Worm (Caenorhabditis elegans) whole organism, mixed stage, embryonic: ENCODE measurements around the gene abu-13.

Experiments used
- M03D4.4 ChIP-seq: sonication (generic microtip); optimal IDR thresholded peaks from 2 replicates; lab custom pipeline; 2017; ENCODE audit warnings: mild to moderate bottlenecking, missing genetic modification characterization, missing compliant biosample characterization
- bed-3 ChIP-seq: fragments of 200-800 bp; sonication (Bioruptor generic); optimal IDR thresholded peaks from 3 replicates; lab custom pipeline; 2018; ENCODE audit warnings: mild to moderate bottlenecking, missing genetic modification characterization, moderate library complexity, missing compliant biosample characterization
- blmp-1 ChIP-seq: fragments of 150-350 bp; optimal IDR thresholded peaks from 2 replicates; lab custom pipeline; 2014; ENCODE audit warnings: missing biosample characterization, missing genetic modification characterization
- ceh-39 ChIP-seq: fragments of 150-350 bp; optimal IDR thresholded peaks from 2 replicates; lab custom pipeline; 2014; ENCODE audit warnings: missing biosample characterization, missing genetic modification characterization
- ceh-83 ChIP-seq: fragments of 200-800 bp; sonication (Bioruptor generic); optimal IDR thresholded peaks from 2 replicates; lab custom pipeline; 2018; ENCODE audit warnings: mild to moderate bottlenecking, missing genetic modification characterization, missing compliant biosample characterization
- ces-1 ChIP-seq: fragments of 150-350 bp; optimal IDR thresholded peaks from 2 replicates; lab custom pipeline; 2014; ENCODE audit warnings: missing biosample characterization, missing genetic modification reagents, missing genetic modification characterization
- drap-1 ChIP-seq: fragments of 200-800 bp; sonication (Bioruptor generic); optimal IDR thresholded peaks from 3 replicates; lab custom pipeline; 2018; ENCODE audit warnings: mild to moderate bottlenecking, missing genetic modification characterization, missing compliant biosample characterization
- elt-3 ChIP-seq: fragments of 150-350 bp; optimal IDR thresholded peaks from 2 replicates; lab custom pipeline; 2014; ENCODE audit warnings: missing biosample characterization, missing genetic modification characterization
- flh-1 ChIP-seq: fragments of 200-800 bp; sonication (Bioruptor generic); optimal IDR thresholded peaks from 2 replicates; lab custom pipeline; 2018; ENCODE audit warnings: mild to moderate bottlenecking, missing genetic modification characterization, moderate library complexity, missing compliant biosample characterization
- ham-2 ChIP-seq: fragments of 200-800 bp; sonication (Bioruptor generic); optimal IDR thresholded peaks from 2 replicates; lab custom pipeline; 2018; ENCODE audit warnings: mild to moderate bottlenecking, missing genetic modification characterization, missing compliant biosample characterization
- hlh-1 ChIP-seq: fragments of 150-350 bp; optimal IDR thresholded peaks from 2 replicates; lab custom pipeline; 2014; ENCODE audit warnings: missing biosample characterization, missing genetic modification reagents, missing genetic modification characterization
- lin-13 ChIP-seq: fragments of 150-350 bp; optimal IDR thresholded peaks from 2 replicates; lab custom pipeline; 2014; ENCODE audit warnings: missing biosample characterization, missing genetic modification characterization
- lsy-2 ChIP-seq: fragments of 150-350 bp; optimal IDR thresholded peaks from 2 replicates; lab custom pipeline; 2014; ENCODE audit warnings: missing biosample characterization, missing genetic modification characterization
- mab-5 ChIP-seq: fragments of 150-350 bp; optimal IDR thresholded peaks from 2 replicates; lab custom pipeline; 2014; ENCODE audit warnings: missing biosample characterization, missing genetic modification characterization
- mep-1 ChIP-seq: fragments of 150-350 bp; optimal IDR thresholded peaks from 2 replicates; lab custom pipeline; 2017; ENCODE audit warnings: missing biosample characterization, missing genetic modification reagents, missing genetic modification characterization, inconsistent platforms
- mls-2 ChIP-seq: sonication (generic microtip); optimal IDR thresholded peaks from 2 replicates; lab custom pipeline; 2016; ENCODE audit warnings: mild to moderate bottlenecking, missing genetic modification characterization, moderate library complexity, missing compliant biosample characterization
- nhr-12 ChIP-seq: fragments of 150-350 bp; optimal IDR thresholded peaks from 2 replicates; lab custom pipeline; 2014; ENCODE audit warnings: missing biosample characterization, missing genetic modification characterization
- nhr-2 ChIP-seq: fragments of 150-350 bp; optimal IDR thresholded peaks from 2 replicates; lab custom pipeline; 2014; ENCODE audit warnings: missing biosample characterization, missing genetic modification characterization
- nhr-237 ChIP-seq: fragments of 150-350 bp; optimal IDR thresholded peaks from 2 replicates; lab custom pipeline; 2014; ENCODE audit warnings: missing biosample characterization, missing genetic modification characterization
- nhr-28 ChIP-seq: fragments of 150-350 bp; optimal IDR thresholded peaks from 2 replicates; lab custom pipeline; 2014; ENCODE audit warnings: missing biosample characterization, missing genetic modification characterization
- nhr-76 ChIP-seq: sonication (generic microtip); optimal IDR thresholded peaks from 2 replicates; lab custom pipeline; 2017; ENCODE audit warnings: missing biosample characterization, missing genetic modification characterization
- pha-4 ChIP-seq: fragments of 150-350 bp; optimal IDR thresholded peaks from 2 replicates; lab custom pipeline; 2018; ENCODE audit warnings: missing biosample characterization, missing genetic modification reagents, missing genetic modification characterization
- sem-2 ChIP-seq: fragments of 200-800 bp; sonication (Bioruptor generic); optimal IDR thresholded peaks from 2 replicates; lab custom pipeline; 2018; ENCODE audit warnings: mild to moderate bottlenecking, missing genetic modification characterization, missing compliant biosample characterization
- tbx-8 ChIP-seq: fragments of 200-800 bp; sonication (Bioruptor generic); optimal IDR thresholded peaks from 2 replicates; lab custom pipeline; 2018; ENCODE audit warnings: mild to moderate bottlenecking, missing genetic modification characterization, moderate library complexity, missing compliant biosample characterization
- zip-8 ChIP-seq: fragments of 150-350 bp; optimal IDR thresholded peaks from 2 replicates; lab custom pipeline; 2014; ENCODE audit warnings: missing biosample characterization, missing genetic modification characterization
- ztf-11 ChIP-seq: fragments of 150-350 bp; optimal IDR thresholded peaks from 2 replicates; lab custom pipeline; 2014; ENCODE audit warnings: missing biosample characterization, missing genetic modification characterization

The abu-13 gene

DNA sequence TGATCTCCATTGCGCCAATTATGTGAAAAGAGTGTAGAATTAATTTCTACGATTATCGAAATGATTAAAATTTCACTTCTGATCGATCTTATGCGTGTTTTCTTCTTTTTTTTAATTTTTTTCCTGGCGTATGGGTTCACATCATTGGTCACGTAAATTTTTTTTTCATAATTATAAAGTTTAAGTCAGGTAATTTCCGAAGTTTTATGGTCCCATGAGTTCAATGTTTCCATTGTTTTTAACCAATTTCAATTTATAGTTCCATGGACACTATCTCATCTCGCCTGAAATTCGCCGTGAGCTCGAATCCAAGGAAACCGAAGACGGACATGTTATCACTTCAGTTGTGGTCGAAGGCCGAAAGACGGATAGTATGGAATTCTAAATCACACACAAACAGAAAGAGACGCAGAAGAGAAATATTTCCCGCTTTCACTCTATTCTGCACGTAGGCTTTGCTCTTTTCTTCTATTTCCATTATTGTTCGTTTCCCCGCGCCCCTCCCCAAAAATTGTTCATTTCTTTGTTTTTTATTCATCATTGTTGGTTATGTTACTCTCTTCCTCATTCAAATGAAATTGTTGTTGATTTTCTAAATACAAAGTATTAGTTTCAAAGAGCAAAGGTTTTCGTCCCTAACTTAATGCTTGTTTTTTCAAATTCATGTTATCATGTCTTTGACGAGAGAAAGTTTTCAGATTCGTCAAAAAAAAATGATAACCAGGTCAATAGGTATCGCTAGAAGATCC lies 10.3 kb downstream of the abu-13 start, which contains the start of the genes F57B9.8 and coq-2:
F57B9.8 (minus strand) TSS at position 51 of the 749 bp plus-strand sequence.
coq-2 (plus strand) TSS at position 699 of the 749 bp plus-strand sequence.
- TF ChIP-seq hlh-1 (no peak), tbx-8 (no peak), ztf-11 (no peak), nhr-237 (tag; lab: Kevin White, UChicago) (no peak), nhr-12 (tag; lab: Kevin White, UChicago) (no peak), blmp-1 (tag; lab: Kevin White, UChicago) (no peak), zip-8 (tag; lab: Kevin White, UChicago) (no peak), elt-3 (tag; lab: Kevin White, UChicago) (no peak), drap-1 (GFP tag; lab: Kevin White, UChicago) (no peak), sem-2 (GFP tag; lab: Kevin White, UChicago) (no peak), mls-2 (tag; lab: Kevin White, UChicago) (no peak), lsy-2 (no peak), nhr-2 (tag; lab: Kevin White, UChicago) (no peak)

DNA sequence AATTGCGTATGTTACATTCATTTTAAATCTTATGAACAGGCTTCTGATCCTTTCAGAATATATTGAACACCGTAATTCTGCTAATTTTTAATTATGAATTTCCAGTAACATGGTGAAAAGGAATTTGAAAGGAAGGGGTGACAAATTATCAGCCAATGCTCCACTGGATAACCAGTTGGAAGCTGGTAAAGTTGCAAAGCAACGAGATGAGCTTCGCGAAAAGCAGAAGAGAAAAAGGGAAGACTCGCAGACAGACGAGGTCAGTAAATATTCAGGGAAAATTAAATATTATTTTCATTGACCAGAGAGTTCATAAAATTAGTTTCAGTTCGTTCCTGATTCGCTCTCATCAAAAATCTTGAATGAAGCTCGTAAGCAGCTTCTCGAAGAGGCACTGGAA lies 13.8 kb downstream of the abu-13 start, which contains the start of gene byn-1:
byn-1 (plus strand) TSS at position 106 of the 400 bp plus-strand sequence.
- no peak for TF ChIP-seq lin-13 (tag; lab: Kevin White, UChicago)
- no peak for TF ChIP-seq ham-2 (GFP tag; lab: Kevin White, UChicago)

DNA sequence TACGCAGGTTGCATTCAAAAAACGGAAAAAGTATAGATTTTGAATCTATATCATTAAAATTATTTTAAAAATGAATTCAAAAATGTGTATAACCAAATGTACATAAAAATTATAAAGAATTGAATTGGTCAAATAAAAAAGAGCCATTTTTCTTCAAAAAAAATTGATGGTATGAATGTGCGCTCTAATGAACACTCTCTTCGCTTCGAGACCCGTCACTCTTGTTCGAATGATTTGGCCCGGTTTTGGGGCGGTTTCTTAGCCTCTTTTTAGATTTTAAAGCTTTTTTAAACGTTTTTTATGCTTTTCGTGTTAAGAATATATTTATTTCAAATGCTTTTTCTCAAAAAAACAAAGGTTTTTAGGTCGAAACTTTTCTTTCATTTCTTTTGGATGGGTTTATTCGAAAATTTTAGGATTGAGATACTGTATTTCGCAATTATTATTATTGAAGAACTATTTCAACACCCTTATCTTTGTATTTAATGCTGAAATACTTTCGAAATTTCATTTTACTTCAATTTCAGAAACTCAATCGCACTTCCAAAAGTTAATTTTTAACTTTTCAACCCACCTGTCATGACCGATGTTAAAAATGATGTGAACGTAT lies 16.0 kb downstream of the abu-13 start, which contains the start of gene inf-1:
inf-1 (plus strand) TSS at position 577 of the 610 bp plus-strand sequence.
- TF ChIP-seq M03D4.4 (no peak), sem-2 (GFP tag; lab: Kevin White, UChicago) (no peak), nhr-28 (tag; lab: Kevin White, UChicago) (no peak), ceh-39 (tag; lab: Kevin White, UChicago) (no peak), nhr-76 (no peak), nhr-237 (tag; lab: Kevin White, UChicago) (peak; percentile 28), lin-13 (tag; lab: Kevin White, UChicago) (no peak), mls-2 (tag; lab: Kevin White, UChicago) (no peak), lsy-2 (peak; percentile 52)

DNA sequence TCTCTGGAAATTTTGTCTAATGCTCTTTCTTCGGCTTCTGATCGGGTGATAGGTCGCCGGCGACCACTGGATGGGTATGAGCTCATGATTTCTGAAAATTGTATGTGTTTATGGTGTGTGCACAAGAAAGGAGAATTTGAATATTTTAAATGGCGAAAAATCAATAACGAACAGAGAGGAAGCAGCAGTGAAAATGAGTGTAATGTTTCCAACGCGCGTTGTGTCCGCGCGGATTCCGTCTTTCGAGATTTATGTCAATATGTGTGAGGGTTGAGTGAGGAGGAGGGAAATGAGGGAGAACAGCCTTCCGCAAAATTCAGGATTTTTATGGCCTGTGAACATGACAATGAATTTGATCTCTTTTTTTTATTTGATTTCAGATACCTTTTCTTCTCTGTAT lies 17.0 kb downstream of the abu-13 start, which contains the start of gene flap-1:
flap-1 (minus strand) TSS at position 101 of the 400 bp plus-strand sequence.
- TF ChIP-seq nhr-237 (tag; lab: Kevin White, UChicago) (no peak), nhr-2 (tag; lab: Kevin White, UChicago) (no peak), hlh-1 (peak; percentile 38), pha-4 (tag; lab: Kevin White, UChicago) (peak; percentile 41)

DNA sequence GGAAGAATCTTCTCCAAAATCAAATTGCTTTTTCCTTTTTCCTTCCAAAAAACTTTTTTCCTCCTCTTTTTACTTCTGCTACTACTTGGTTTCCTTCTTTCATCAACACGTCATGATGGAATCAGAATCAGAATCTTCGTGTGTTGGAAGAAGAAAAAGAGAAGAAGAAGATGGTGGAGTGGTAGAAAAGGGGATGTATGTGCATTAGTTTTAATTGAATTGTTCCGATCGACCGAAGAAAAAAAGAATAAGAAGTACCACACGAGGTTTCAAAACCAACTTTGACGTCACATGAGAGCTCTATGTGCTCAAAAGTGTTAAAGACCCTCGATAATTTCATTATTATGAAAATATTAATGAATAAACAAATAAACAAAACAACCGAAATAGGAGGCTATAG lies 30.9 kb downstream of the abu-13 start:
- peak; percentile 43 for TF ChIP-seq ces-1 (GFP tag; lab: Kevin White, UChicago)
- TF ChIP-seq ztf-11: no peak

DNA sequence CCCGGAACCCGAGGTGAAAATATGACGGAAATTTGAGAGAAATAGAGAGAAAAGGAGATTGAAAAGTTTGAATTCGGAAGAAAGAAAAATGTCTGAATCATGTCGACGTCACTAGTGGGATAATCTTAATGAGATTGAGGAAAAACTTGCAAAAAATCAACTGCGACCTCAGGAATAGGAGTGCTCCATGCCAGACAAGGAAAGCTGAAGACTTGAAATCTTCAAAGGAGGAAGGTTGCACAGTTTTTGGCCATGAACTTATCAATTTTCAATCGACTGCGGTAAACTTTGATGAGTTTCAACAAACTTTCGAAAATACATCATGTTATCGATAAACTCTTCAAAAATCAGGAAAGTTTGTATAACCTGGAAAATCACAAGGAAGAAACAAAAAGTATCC lies 33.3 kb downstream of the abu-13 start, which contains the start of gene pdf-1:
pdf-1 (minus strand) TSS at position 101 of the 400 bp plus-strand sequence.
- TF ChIP-seq blmp-1 (tag; lab: Kevin White, UChicago) (no peak), pha-4 (tag; lab: Kevin White, UChicago) (no peak), mep-1 (tag; lab: Kevin White, UChicago) (no peak), nhr-237 (tag; lab: Kevin White, UChicago) (no peak), nhr-2 (tag; lab: Kevin White, UChicago) (no peak), zip-8 (tag; lab: Kevin White, UChicago) (no peak), lin-13 (tag; lab: Kevin White, UChicago) (no peak), nhr-76 (no peak), mab-5 (tag; lab: Kevin White, UChicago) (no peak), lsy-2 (no peak), nhr-28 (tag; lab: Kevin White, UChicago) (no peak), elt-3 (tag; lab: Kevin White, UChicago) (no peak), bed-3 (GFP tag; lab: Kevin White, UChicago) (no peak), drap-1 (GFP tag; lab: Kevin White, UChicago) (no peak), nhr-12 (tag; lab: Kevin White, UChicago) (no peak), ceh-83 (GFP tag; lab: Kevin White, UChicago) (no peak), flh-1 (GFP tag; lab: Kevin White, UChicago) (no peak), ztf-11 (no peak)
- TF ChIP-seq, all 35 proteins: peak for 0
